Fruit fly (Drosophila melanogaster) whole organism, adult: ENCODE measurements around the gene CG31751.
A peak's percentile ranks its signal among the peaks of the same experiment; 100 is the strongest.

ENCODE experiments used
- CG11617 ChIP-seq: fragments of 200-800 bp; sonication (Bioruptor generic); optimal IDR thresholded peaks from 2 replicates; lab custom pipeline; 2017; ENCODE audit warnings: mild to moderate bottlenecking, missing biosample characterization, missing genetic modification reagents, missing genetic modification characterization
- CG12768 ChIP-seq: fragments of 200-800 bp; sonication (Bioruptor generic); optimal IDR thresholded peaks from 2 replicates; lab custom pipeline; 2017; ENCODE audit warnings: missing biosample characterization, missing genetic modification characterization, mild to moderate bottlenecking, moderate library complexity, missing genetic modification reagents
- CG14711 ChIP-seq: fragments of 200-800 bp; sonication (Bioruptor generic); optimal IDR thresholded peaks from 2 replicates; lab custom pipeline; 2018; ENCODE audit warnings: missing biosample characterization, mild to moderate bottlenecking, missing genetic modification characterization, moderate library complexity
- CG1620 ChIP-seq: fragments of 200-800 bp; sonication (Bioruptor generic); optimal IDR thresholded peaks from 2 replicates; lab custom pipeline; 2016; ENCODE audit warnings: missing biosample characterization, missing genetic modification characterization
- CG33017 ChIP-seq: fragments of 200-800 bp; sonication (Bioruptor generic); optimal IDR thresholded peaks from 2 replicates; lab custom pipeline; 2018; ENCODE audit warnings: missing biosample characterization, mild to moderate bottlenecking, missing genetic modification characterization, moderate library complexity
- CG5204 ChIP-seq: fragments of 200-800 bp; sonication (Bioruptor generic); optimal IDR thresholded peaks from 2 replicates; lab custom pipeline; 2016; ENCODE audit warnings: missing biosample characterization, missing genetic modification characterization
- CG7045 ChIP-seq: fragments of 200-800 bp; sonication (Bioruptor generic); optimal IDR thresholded peaks from 2 replicates; lab custom pipeline; 2017; ENCODE audit warnings: missing biosample characterization, mild to moderate bottlenecking, missing genetic modification characterization
- CG7101 ChIP-seq: fragments of 200-800 bp; sonication (Bioruptor generic); optimal IDR thresholded peaks from 2 replicates; lab custom pipeline; 2018; ENCODE audit warnings: missing biosample characterization, mild to moderate bottlenecking, missing genetic modification characterization, moderate library complexity
- Clk ChIP-seq: fragments of 200-800 bp; sonication (Bioruptor generic); optimal IDR thresholded peaks from 2 replicates; lab custom pipeline; 2017; ENCODE audit warnings: missing biosample characterization, missing genetic modification characterization
- Crg-1 ChIP-seq: fragments of 200-800 bp; sonication (Bioruptor generic); optimal IDR thresholded peaks from 2 replicates; lab custom pipeline; 2016; ENCODE audit warnings: missing biosample characterization, missing genetic modification characterization
- Hr96 ChIP-seq: fragments of 200-800 bp; sonication (Bioruptor generic); optimal IDR thresholded peaks from 2 replicates; lab custom pipeline; 2016; ENCODE audit warnings: missing biosample characterization, missing genetic modification characterization
- Mnt ChIP-seq: fragments of 200-800 bp; sonication (Bioruptor generic); optimal IDR thresholded peaks from 2 replicates; lab custom pipeline; 2016; ENCODE audit warnings: missing biosample characterization, mild to moderate bottlenecking, missing genetic modification characterization
- bab1 ChIP-seq: fragments of 200-800 bp; sonication (Bioruptor generic); optimal IDR thresholded peaks from 3 replicates; lab custom pipeline; 2019; ENCODE audit warnings: missing biosample characterization, mild to moderate bottlenecking, missing genetic modification characterization, moderate library complexity
- cic ChIP-seq: fragments of 200-800 bp; sonication (Bioruptor generic); optimal IDR thresholded peaks from 2 replicates; lab custom pipeline; 2017; ENCODE audit warnings: missing biosample characterization, mild to moderate bottlenecking, missing genetic modification characterization, moderate library complexity
- cnc ChIP-seq, 2 experiments: fragments of >200 bp; optimal IDR thresholded peaks; 2 replicates each; lab custom pipeline; 2017
- kay ChIP-seq: fragments of 200-800 bp; sonication (Bioruptor generic); peaks from one replicate; lab custom pipeline; 2016; ENCODE audit warnings: missing biosample characterization, missing genetic modification characterization, borderline replicate concordance
- ovo ChIP-seq: fragments of 200-800 bp; sonication (Bioruptor generic); optimal IDR thresholded peaks from 2 replicates; lab custom pipeline; 2016; ENCODE audit warnings: missing biosample characterization, missing genetic modification characterization
- pad ChIP-seq: fragments of 200-800 bp; sonication (Bioruptor generic); optimal IDR thresholded peaks from 3 replicates; lab custom pipeline; 2017; ENCODE audit warnings: missing biosample characterization, missing genetic modification characterization, mild to moderate bottlenecking, moderate library complexity, missing genetic modification reagents
- tj ChIP-seq: fragments of 200-800 bp; sonication (Bioruptor generic); optimal IDR thresholded peaks from 3 replicates; lab custom pipeline; 2017; ENCODE audit warnings: missing biosample characterization, mild to moderate bottlenecking, missing genetic modification characterization, moderate library complexity
- toe ChIP-seq: fragments of 200-800 bp; sonication (Bioruptor generic); optimal IDR thresholded peaks from 2 replicates; lab custom pipeline; 2016; ENCODE audit warnings: missing biosample characterization, missing genetic modification characterization

The CG31751 gene

dm6 chr2L:18705617-18706046 lies 28.6 kb downstream of the CG31751 start, which contains the start of gene Jwa:
Gene Jwa, minus strand, starts transcription at chr2L:18705703.
- TF ChIP-seq CG1620 (GFP tag; lab: Kevin White, UChicago): peak; percentile 94
- peak; percentile 82 for TF ChIP-seq tj (GFP tag; lab: Kevin White, UChicago)
- TF ChIP-seq CG11617 (GFP tag; lab: Kevin White, UChicago): peak; percentile 88
- TF ChIP-seq cnc (optimal IDR thresholded peaks at IDR 0.05; lab: Kevin White, UChicago): no peak
- TF ChIP-seq Crg-1: peak; percentile 93
- no peak for TF ChIP-seq Hr96
- peak; percentile 82 for TF ChIP-seq bab1 (GFP tag; lab: Kevin White, UChicago)
- TF ChIP-seq toe (GFP tag; lab: Kevin White, UChicago): peak; percentile 91
- peak; percentile 63 for TF ChIP-seq pad
- peak; percentile 75 for TF ChIP-seq ovo (GFP tag; lab: Kevin White, UChicago)
- no peak for TF ChIP-seq kay
- TF ChIP-seq CG12768 (GFP tag; lab: Kevin White, UChicago): peak; percentile 78
- TF ChIP-seq Clk (GFP tag; lab: Kevin White, UChicago): peak; percentile 84
- TF ChIP-seq CG7101 (tag; lab: Kevin White, UChicago): peak; percentile 94
- TF ChIP-seq cic (GFP tag; lab: Kevin White, UChicago): peak; percentile 30
- no peak for TF ChIP-seq CG5204 (GFP tag; lab: Kevin White, UChicago)
- TF ChIP-seq CG14711 (tag; lab: Kevin White, UChicago): peak; percentile 71
- peak; percentile 89 for TF ChIP-seq CG33017 (tag; lab: Kevin White, UChicago)
- peak; percentile 72 for TF ChIP-seq CG7045 (GFP tag; lab: Kevin White, UChicago)
- peak; percentile 94 for TF ChIP-seq Mnt

dm6 chr2L:18707844-18708238 lies 30.8 kb downstream of the CG31751 start:
- TF ChIP-seq cic (GFP tag; lab: Kevin White, UChicago) (peak; percentile 17), CG11617 (GFP tag; lab: Kevin White, UChicago) (no peak), toe (GFP tag; lab: Kevin White, UChicago) (no peak), CG5204 (GFP tag; lab: Kevin White, UChicago) (no peak)

dm6 chr2L:18708239-18708891 lies 31.3 kb downstream of the CG31751 start, which contains the start of the genes Faf2 and Grip71:
Gene Faf2, minus strand, starts transcription at chr2L:18708688.
Gene Grip71, plus strand, starts transcription at chr2L:18708846.
- peak; percentile 47 for TF ChIP-seq tj (GFP tag; lab: Kevin White, UChicago)
- peak; percentile 75 for TF ChIP-seq CG14711 (tag; lab: Kevin White, UChicago)
- TF ChIP-seq bab1 (GFP tag; lab: Kevin White, UChicago): peak; percentile 82
- no peak for TF ChIP-seq cnc (optimal IDR thresholded peaks at IDR 0.05; lab: Kevin White, UChicago)
- TF ChIP-seq CG7101 (tag; lab: Kevin White, UChicago): peak; percentile 83
- peak; percentile 72 for TF ChIP-seq ovo (GFP tag; lab: Kevin White, UChicago)
- no peak for TF ChIP-seq cic (GFP tag; lab: Kevin White, UChicago)
- TF ChIP-seq pad: peak; percentile 55
- TF ChIP-seq Hr96: peak; percentile 81
- TF ChIP-seq Crg-1: peak; percentile 51
- peak; percentile 79 for TF ChIP-seq CG7045 (GFP tag; lab: Kevin White, UChicago)
- TF ChIP-seq kay: no peak
- TF ChIP-seq CG1620 (GFP tag; lab: Kevin White, UChicago): peak; percentile 86
- TF ChIP-seq CG11617 (GFP tag; lab: Kevin White, UChicago): peak; percentile 71
- peak; percentile 52 for TF ChIP-seq Clk (GFP tag; lab: Kevin White, UChicago)
- TF ChIP-seq CG12768 (GFP tag; lab: Kevin White, UChicago): peak; percentile 68
- peak; percentile 76 for TF ChIP-seq CG33017 (tag; lab: Kevin White, UChicago)
- peak; percentile 91 for TF ChIP-seq toe (GFP tag; lab: Kevin White, UChicago)
- peak; percentile 61 for TF ChIP-seq Mnt
- peak; percentile 83 for TF ChIP-seq CG5204 (GFP tag; lab: Kevin White, UChicago)

dm6 chr2L:18713686-18714085 lies 36.7 kb downstream of the CG31751 start, which contains the start of gene Irk3:
Gene Irk3, minus strand, starts transcription at chr2L:18713748.
- TF ChIP-seq Crg-1 (no peak), Hr96 (no peak), Mnt (peak; percentile 6), CG33017 (tag; lab: Kevin White, UChicago) (peak; percentile 73), CG5204 (GFP tag; lab: Kevin White, UChicago) (no peak), CG14711 (tag; lab: Kevin White, UChicago) (peak; percentile 33), CG12768 (GFP tag; lab: Kevin White, UChicago) (peak; percentile 67), cnc (optimal IDR thresholded peaks at IDR 0.05; lab: Kevin White, UChicago) (no peak), ovo (GFP tag; lab: Kevin White, UChicago) (no peak), kay (no peak), pad (peak; percentile 7), CG7101 (tag; lab: Kevin White, UChicago) (peak; percentile 64), tj (GFP tag; lab: Kevin White, UChicago) (no peak), bab1 (GFP tag; lab: Kevin White, UChicago) (no peak), CG1620 (GFP tag; lab: Kevin White, UChicago) (no peak), CG11617 (GFP tag; lab: Kevin White, UChicago) (peak; percentile 52), cic (GFP tag; lab: Kevin White, UChicago) (peak; percentile 85), CG7045 (GFP tag; lab: Kevin White, UChicago) (peak; percentile 69), Clk (GFP tag; lab: Kevin White, UChicago) (no peak), toe (GFP tag; lab: Kevin White, UChicago) (no peak)

dm6 chr2L:18714086-18714485 lies 37.1 kb downstream of the CG31751 start:
- TF ChIP-seq tj (GFP tag; lab: Kevin White, UChicago) (no peak), CG5204 (GFP tag; lab: Kevin White, UChicago) (no peak), Hr96 (no peak), Crg-1 (no peak), Clk (GFP tag; lab: Kevin White, UChicago) (no peak), ovo (GFP tag; lab: Kevin White, UChicago) (no peak), cnc (optimal IDR thresholded peaks at IDR 0.05; lab: Kevin White, UChicago) (no peak), CG7045 (GFP tag; lab: Kevin White, UChicago) (no peak), CG11617 (GFP tag; lab: Kevin White, UChicago) (no peak), CG1620 (GFP tag; lab: Kevin White, UChicago) (no peak), kay (no peak), CG33017 (tag; lab: Kevin White, UChicago) (no peak), cic (GFP tag; lab: Kevin White, UChicago) (no peak), CG7101 (tag; lab: Kevin White, UChicago) (no peak), toe (GFP tag; lab: Kevin White, UChicago) (no peak), CG14711 (tag; lab: Kevin White, UChicago) (no peak), Mnt (no peak), pad (no peak), CG12768 (GFP tag; lab: Kevin White, UChicago) (no peak)
